Fruit fly (Drosophila melanogaster): ENCODE data around the gene Tcs6.

dm6 chr3R:26014262-26014833 is 43.7 kb downstream of the Tcs6 start, which contains the start of gene Kaz-m1:
- TF ChIP-seq toe (GFP tag; optimal IDR thresholded peaks at IDR 0.05) (no peak), CG5204 (GFP tag; optimal IDR thresholded peaks at IDR 0.05) (no peak), Clk (GFP tag; optimal IDR thresholded peaks at IDR 0.05) (no peak), cnc (optimal IDR thresholded peaks at IDR 0.05) (no peak), kay (GFP tag; ENCODE audit: borderline replicate concordance) (no peak), Hr96 (GFP tag; optimal IDR thresholded peaks at IDR 0.05) (no peak), cic (GFP tag; optimal IDR thresholded peaks at IDR 0.05) (no peak), CG11617 (GFP tag; optimal IDR thresholded peaks at IDR 0.05) (peak; percentile 34), CG7101 (tag; optimal IDR thresholded peaks at IDR 0.05) (peak; percentile 28)
